Fruit fly (Drosophila melanogaster): ENCODE measurements around the gene Traf6.

- TF ChIP-seq fkh (GFP tag; optimal IDR thresholded peaks at IDR 0.05), result no peak
- no peak for TF ChIP-seq Blimp-1 (GFP tag; optimal IDR thresholded peaks at IDR 0.05)
Measured at dm6 chrX:8170166-8170565, 13.0 kb upstream of the Traf6 start, which contains the start of gene CG2278.
